Worm (Caenorhabditis elegans) whole organism, L2 larva: ENCODE measurements around the gene Y32H12A.7.
A peak's percentile ranks its signal among the peaks of the same experiment; 100 is the strongest.

Experiments
- F13H6.1 ChIP-seq: sonication (generic microtip); optimal IDR thresholded peaks from 2 replicates; lab custom pipeline; 2016; ENCODE audit warnings: missing genetic modification characterization, missing compliant biosample characterization
- R02D3.7 ChIP-seq: fragments of 150-350 bp; optimal IDR thresholded peaks from 2 replicates; lab custom pipeline; 2014; ENCODE audit warnings: missing biosample characterization, missing genetic modification characterization
- ZK546.5 ChIP-seq: sonication (generic microtip); optimal IDR thresholded peaks from 2 replicates; lab custom pipeline; 2017; ENCODE audit warnings: missing biosample characterization, missing genetic modification characterization
- alr-1 ChIP-seq: fragments of 150-350 bp; optimal IDR thresholded peaks from 2 replicates; lab custom pipeline; 2014; ENCODE audit warnings: missing biosample characterization, missing genetic modification characterization
- aly-2 ChIP-seq: fragments of 150-350 bp; optimal IDR thresholded peaks from 2 replicates; lab custom pipeline; 2014; ENCODE audit warnings: missing biosample characterization, missing genetic modification characterization
- blmp-1 ChIP-seq: sonication (generic microtip); optimal IDR thresholded peaks from 2 replicates; lab custom pipeline; 2017; ENCODE audit warnings: missing genetic modification characterization, mild to moderate bottlenecking, missing compliant biosample characterization, antibody characterized with exemption, moderate library complexity; ENCODE audit not compliant: insufficient read depth
- ceh-16 ChIP-seq: fragments of 150-350 bp; optimal IDR thresholded peaks from 2 replicates; lab custom pipeline; 2014; ENCODE audit warnings: missing biosample characterization, missing genetic modification characterization
- crh-2 ChIP-seq: sonication (generic microtip); optimal IDR thresholded peaks from 2 replicates; lab custom pipeline; 2017; ENCODE audit warnings: missing biosample characterization, missing genetic modification characterization
- elt-1 ChIP-seq: fragments of 150-350 bp; optimal IDR thresholded peaks from 2 replicates; lab custom pipeline; 2014; ENCODE audit warnings: missing biosample characterization, missing genetic modification characterization
- elt-3 ChIP-seq: sonication (generic microtip); optimal IDR thresholded peaks from 2 replicates; lab custom pipeline; 2017; ENCODE audit warnings: missing biosample characterization, missing genetic modification characterization
- fos-1 ChIP-seq: fragments of 150-350 bp; optimal IDR thresholded peaks from 2 replicates; lab custom pipeline; 2014; ENCODE audit warnings: missing biosample characterization, missing genetic modification characterization
- gmeb-1 ChIP-seq: fragments of 150-350 bp; optimal IDR thresholded peaks from 2 replicates; lab custom pipeline; 2014; ENCODE audit warnings: missing biosample characterization, missing genetic modification characterization
- lin-13 ChIP-seq: fragments of 150-350 bp; optimal IDR thresholded peaks from 2 replicates; lab custom pipeline; 2014; ENCODE audit warnings: missing biosample characterization, missing genetic modification reagents, missing genetic modification characterization
- mab-5 ChIP-seq: fragments of 150-350 bp; optimal IDR thresholded peaks from 2 replicates; lab custom pipeline; 2014; ENCODE audit warnings: missing biosample characterization, missing genetic modification characterization
- mdl-1 ChIP-seq, 2 experiments: fragments of 150-350 bp in 1 of 2; sonication (generic microtip) in 1 of 2; optimal IDR thresholded peaks; 2 replicates each; lab custom pipeline; 2017; ENCODE audit warnings: missing biosample characterization in 2 of 2, missing genetic modification characterization in 2 of 2
- nhr-11 ChIP-seq: fragments of 150-350 bp; optimal IDR thresholded peaks from 2 replicates; lab custom pipeline; 2014; ENCODE audit warnings: missing biosample characterization, missing genetic modification characterization
- nhr-12 ChIP-seq: fragments of 150-350 bp; optimal IDR thresholded peaks from 2 replicates; lab custom pipeline; 2014; ENCODE audit warnings: missing biosample characterization, missing genetic modification characterization
- nhr-129 ChIP-seq: fragments of 150-350 bp; optimal IDR thresholded peaks from 2 replicates; lab custom pipeline; 2014; ENCODE audit warnings: missing biosample characterization, missing genetic modification characterization
- nhr-23 ChIP-seq: fragments of 150-350 bp; optimal IDR thresholded peaks from 2 replicates; lab custom pipeline; 2014; ENCODE audit warnings: missing biosample characterization, missing genetic modification reagents, missing genetic modification characterization
- nhr-237 ChIP-seq: fragments of 150-350 bp; optimal IDR thresholded peaks from 2 replicates; lab custom pipeline; 2014; ENCODE audit warnings: missing biosample characterization, missing genetic modification characterization
- nhr-25 ChIP-seq: fragments of 150-350 bp; sonication (generic microtip); optimal IDR thresholded peaks from 3 replicates; lab custom pipeline; 2014; ENCODE audit warnings: missing biosample characterization, missing genetic modification characterization
- nhr-6 ChIP-seq: fragments of 150-350 bp; optimal IDR thresholded peaks from 2 replicates; lab custom pipeline; 2014; ENCODE audit warnings: missing biosample characterization, missing genetic modification characterization
- nhr-77 ChIP-seq: fragments of 150-350 bp; optimal IDR thresholded peaks from 2 replicates; lab custom pipeline; 2014; ENCODE audit warnings: missing biosample characterization, missing genetic modification characterization
- peb-1 ChIP-seq: fragments of 150-350 bp; optimal IDR thresholded peaks from 2 replicates; lab custom pipeline; 2014; ENCODE audit warnings: missing biosample characterization, missing genetic modification characterization
- skn-1 ChIP-seq: sonication (generic microtip); optimal IDR thresholded peaks from 2 replicates; lab custom pipeline; 2017; ENCODE audit warnings: missing biosample characterization, missing genetic modification characterization
- sma-9 ChIP-seq, 2 experiments: fragments of 150-350 bp in 1 of 2; sonication (generic microtip) in 1 of 2; optimal IDR thresholded peaks; 2 replicates each; lab custom pipeline; 2014 to 2016; ENCODE audit warnings: missing genetic modification characterization in 2 of 2, mild to moderate bottlenecking in 1 of 2, missing biosample characterization in 1 of 2, missing compliant biosample characterization in 1 of 2, missing genetic modification reagents in 1 of 2, moderate library complexity in 1 of 2
- snpc-4 ChIP-seq: fragments of 150-350 bp; optimal IDR thresholded peaks from 2 replicates; lab custom pipeline; 2014; ENCODE audit warnings: missing biosample characterization, missing genetic modification characterization
- unc-39 ChIP-seq: fragments of 150-350 bp; optimal IDR thresholded peaks from 2 replicates; lab custom pipeline; 2014; ENCODE audit warnings: missing biosample characterization, missing genetic modification characterization
- unc-55 ChIP-seq: fragments of 150-350 bp; sonication (generic microtip); optimal IDR thresholded peaks from 3 replicates; lab custom pipeline; 2014; ENCODE audit warnings: missing biosample characterization, missing genetic modification reagents, missing genetic modification characterization
- zag-1 ChIP-seq: fragments of 150-350 bp; optimal IDR thresholded peaks from 2 replicates; lab custom pipeline; 2014; ENCODE audit warnings: missing biosample characterization, missing genetic modification characterization
- ztf-1 ChIP-seq: fragments of 200-800 bp; sonication (Bioruptor generic); conservative IDR thresholded peaks from 2 replicates; pipeline ENCODE4 v1.3.6; 2022; ENCODE audit warnings: missing genetic modification characterization, missing compliant biosample characterization
- ztf-11 ChIP-seq: sonication (generic microtip); optimal IDR thresholded peaks from 2 replicates; lab custom pipeline; 2017; ENCODE audit warnings: missing biosample characterization, missing genetic modification characterization
- ztf-4 ChIP-seq: fragments of 150-350 bp; optimal IDR thresholded peaks from 2 replicates; lab custom pipeline; 2014; ENCODE audit warnings: missing biosample characterization, missing genetic modification characterization

Gene Y32H12A.7

DNA sequence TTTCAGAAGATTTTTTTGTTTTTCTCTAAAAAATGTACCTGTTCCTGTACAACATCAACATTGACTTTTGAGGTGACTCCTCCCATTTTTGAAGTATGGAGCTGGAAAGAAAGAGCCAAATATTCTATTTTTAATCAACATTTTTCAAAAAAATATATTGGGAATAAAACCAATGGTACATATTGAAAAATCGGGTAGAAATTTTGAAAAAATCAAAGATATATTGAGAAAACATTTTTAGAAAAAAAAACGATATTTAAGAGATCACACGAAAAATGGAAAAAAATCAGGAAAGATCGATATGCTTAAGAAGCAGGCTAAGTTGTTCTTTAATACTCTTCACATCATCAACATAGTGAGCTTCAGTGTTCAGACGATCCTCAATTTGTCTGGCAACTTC is 39.2 kb downstream of the Y32H12A.7 start, which contains the start of gene glrx-21:
glrx-21 (minus strand) TSS at position 101 of the 400 bp plus-strand sequence.
- TF ChIP-seq nhr-129 (tag; lab: Kevin White, UChicago) (no peak), elt-3 (no peak), mdl-1 (tag; optimal IDR thresholded peaks at IDR 0.05; lab: Kevin White, UChicago) (no peak), nhr-237 (tag; lab: Kevin White, UChicago) (no peak), nhr-12 (tag; lab: Kevin White, UChicago) (no peak)

- TF ChIP-seq nhr-11 (tag; lab: Kevin White, UChicago) = no peak
- no peak for TF ChIP-seq gmeb-1 (tag; lab: Kevin White, UChicago)
- TF ChIP-seq F13H6.1 = no peak
- TF ChIP-seq crh-2 (tag; lab: Kevin White, UChicago) = no peak
- no peak for TF ChIP-seq unc-39
- no peak for TF ChIP-seq skn-1 (tag; lab: Kevin White, UChicago)
- no peak for TF ChIP-seq ztf-11 (tag; lab: Kevin White, UChicago)
- no peak for TF ChIP-seq nhr-237 (tag; lab: Kevin White, UChicago)
- TF ChIP-seq elt-1 (tag; lab: Kevin White, UChicago) = no peak
Measured at ce11 chrIII:5344561-5344960, 40.7 kb downstream of the Y32H12A.7 start.

ce11 chrIII:5343555-5343954 is 41.7 kb downstream of the Y32H12A.7 start:
- no peak for TF ChIP-seq crh-2 (tag; lab: Kevin White, UChicago)
- TF ChIP-seq nhr-6 (tag; lab: Kevin White, UChicago) = no peak
- no peak for TF ChIP-seq ztf-1 (GFP tag; lab: Robert Waterston, UW)
- no peak for TF ChIP-seq zag-1 (tag; lab: Kevin White, UChicago)
- no peak for TF ChIP-seq nhr-11 (tag; lab: Kevin White, UChicago)
- no peak for TF ChIP-seq peb-1 (tag; lab: Kevin White, UChicago)
- no peak for TF ChIP-seq aly-2 (tag; lab: Kevin White, UChicago)
- TF ChIP-seq fos-1 (tag; lab: Kevin White, UChicago) = no peak
- TF ChIP-seq nhr-129 (tag; lab: Kevin White, UChicago) = no peak
- no peak for TF ChIP-seq nhr-77
- TF ChIP-seq nhr-237 (tag; lab: Kevin White, UChicago) = no peak
- no peak for TF ChIP-seq nhr-23 (tag; lab: Kevin White, UChicago)

- peak; percentile 31 for TF ChIP-seq unc-55 (GFP tag; lab: Kevin White, UChicago)
- TF ChIP-seq ztf-1 (GFP tag; lab: Robert Waterston, UW) = no peak
- no peak for TF ChIP-seq blmp-1
Measured at ce11 chrIII:5341382-5341781, 43.8 kb downstream of the Y32H12A.7 start, which contains the start of gene ZK121.2. TSS of gene ZK121.2 (plus strand) at chrIII:5341682.

DNA sequence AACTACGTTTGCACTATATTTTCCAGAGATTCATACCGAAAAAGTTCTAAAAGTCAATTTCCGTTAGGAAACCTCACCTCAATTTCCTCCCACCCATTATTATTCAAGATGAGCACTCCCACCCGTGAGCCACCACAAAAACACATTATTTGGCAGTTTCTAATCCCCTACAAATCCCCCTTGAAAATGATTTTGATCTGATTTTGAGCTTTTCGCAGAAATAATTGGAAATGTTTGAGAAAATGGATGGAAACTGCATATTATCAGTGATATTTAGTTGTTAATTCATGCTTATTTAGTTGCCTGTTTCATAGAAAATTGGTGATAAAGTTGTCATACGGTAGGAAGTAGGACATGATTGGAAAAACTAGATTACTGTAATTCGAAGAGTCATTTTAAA is 44.7 kb downstream of the Y32H12A.7 start:
- TF ChIP-seq nhr-77 (no peak), unc-55 (GFP tag; lab: Kevin White, UChicago) (peak; percentile 37)

DNA sequence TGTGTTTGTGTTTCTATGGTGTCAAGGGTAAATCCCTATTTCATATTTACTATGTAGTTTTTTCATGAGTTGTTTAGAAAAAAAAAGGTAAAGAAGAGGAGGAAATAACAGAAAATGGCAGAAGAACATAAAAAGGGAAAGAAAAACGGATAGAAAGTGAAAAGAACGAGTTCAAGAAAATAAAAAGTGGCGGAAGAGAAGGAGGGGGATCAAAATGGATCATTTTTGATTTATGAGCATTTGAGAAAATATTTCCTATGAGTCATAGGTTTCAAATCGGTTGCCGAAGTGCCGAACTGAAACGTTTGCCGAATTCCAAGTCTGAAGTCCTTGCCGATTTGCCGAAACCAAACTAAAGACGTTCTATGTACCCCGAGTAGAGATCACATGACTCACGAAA is 46.4 kb downstream of the Y32H12A.7 start:
- TF ChIP-seq unc-55 (GFP tag; lab: Kevin White, UChicago) = peak; percentile 52
- no peak for TF ChIP-seq nhr-25
- peak; percentile 3 for TF ChIP-seq fos-1 (tag; lab: Kevin White, UChicago)
- TF ChIP-seq nhr-12 (tag; lab: Kevin White, UChicago) = no peak
- TF ChIP-seq mab-5 (tag; lab: Kevin White, UChicago) = peak; percentile 71
- no peak for TF ChIP-seq skn-1 (tag; lab: Kevin White, UChicago)
- TF ChIP-seq, all 48 proteins: peak for 3

DNA sequence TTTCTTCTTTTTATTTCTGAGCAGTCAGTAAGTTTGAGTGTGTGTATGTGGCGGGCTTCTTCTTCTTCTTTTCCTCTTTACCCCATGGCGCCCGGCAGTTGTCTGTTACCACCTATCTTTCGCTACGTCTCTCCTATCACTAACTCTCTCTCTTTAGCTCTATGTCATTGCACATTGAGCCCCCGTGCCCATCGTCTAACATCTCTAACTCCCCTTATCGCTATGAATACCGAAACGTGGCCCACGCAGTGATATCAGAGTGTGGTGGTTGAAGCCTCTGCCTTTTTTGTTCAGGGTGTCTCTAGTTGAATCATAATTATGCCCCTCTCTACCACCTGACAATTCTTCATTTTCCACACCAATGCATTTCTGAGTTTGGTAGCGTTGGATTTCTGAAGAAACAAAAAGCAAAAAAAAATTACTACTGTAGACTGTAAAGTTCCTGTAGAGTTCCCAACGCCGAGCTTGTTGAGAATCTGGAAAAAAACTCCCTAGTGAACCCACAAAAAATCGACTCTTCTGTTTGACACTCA is 50.6 kb downstream of the Y32H12A.7 start:
- TF ChIP-seq F13H6.1 (peak; percentile 0), ceh-16 (tag; lab: Kevin White, UChicago) (no peak), R02D3.7 (tag; lab: Kevin White, UChicago) (no peak), nhr-237 (tag; lab: Kevin White, UChicago) (no peak), snpc-4 (tag; lab: Kevin White, UChicago) (no peak), nhr-11 (tag; lab: Kevin White, UChicago) (no peak), crh-2 (tag; lab: Kevin White, UChicago) (peak; percentile 32), fos-1 (tag; lab: Kevin White, UChicago) (peak; percentile 6), ztf-4 (no peak), elt-1 (tag; lab: Kevin White, UChicago) (no peak), unc-55 (GFP tag; lab: Kevin White, UChicago) (no peak), gmeb-1 (tag; lab: Kevin White, UChicago) (no peak), nhr-129 (tag; lab: Kevin White, UChicago) (peak; percentile 28), alr-1 (tag; lab: Kevin White, UChicago) (no peak), mab-5 (tag; lab: Kevin White, UChicago) (no peak), nhr-6 (tag; lab: Kevin White, UChicago) (no peak), sma-9 (GFP tag; optimal IDR thresholded peaks at IDR 0.05; lab: Kevin White, UChicago) (peak; percentile 19), sma-9 (tag; optimal IDR thresholded peaks at IDR 0.05; lab: Kevin White, UChicago) (no peak), elt-3 (no peak), lin-13 (GFP tag; lab: Kevin White, UChicago) (no peak), ZK546.5 (tag; lab: Kevin White, UChicago) (no peak)
- TF ChIP-seq, all 48 proteins: peak for 5
